Fruit fly (Drosophila melanogaster) whole organism, embryonic: ENCODE data around the gene Pisd.

ENCODE experiments used
- Asciz ChIP-seq: fragments of 200-800 bp; sonication (Bioruptor generic); optimal IDR thresholded peaks from 2 replicates; lab custom pipeline; 2017; ENCODE audit warnings: missing biosample characterization, mild to moderate bottlenecking, missing genetic modification characterization, missing genetic modification reagents
- CG12071 ChIP-seq: fragments of 200-800 bp; sonication (Bioruptor generic); optimal IDR thresholded peaks from 3 replicates; lab custom pipeline; 2018; ENCODE audit warnings: missing biosample characterization, mild to moderate bottlenecking, missing genetic modification characterization
- CG12236 ChIP-seq: fragments of 200-800 bp; sonication (Bioruptor generic); optimal IDR thresholded peaks from 2 replicates; lab custom pipeline; 2016; ENCODE audit warnings: missing biosample characterization, missing genetic modification characterization
- CG14050 ChIP-seq: fragments of 200-800 bp; sonication (Bioruptor generic); IDR thresholded peaks from 3 replicates; pipeline ENCODE4 v1.3.6; 2022; ENCODE audit warnings: missing biosample characterization, missing genetic modification characterization
- CG14441 ChIP-seq: fragments of 200-800 bp; sonication (Bioruptor generic); IDR thresholded peaks from 2 replicates; pipeline ENCODE4 v1.3.6; 2022; ENCODE audit warnings: missing biosample characterization, missing genetic modification characterization
- CG15073 ChIP-seq: fragments of 200-800 bp; sonication (Bioruptor generic); optimal IDR thresholded peaks from 2 replicates; lab custom pipeline; 2016; ENCODE audit warnings: missing biosample characterization, missing genetic modification characterization
- CG1602 ChIP-seq: fragments of 200-800 bp; sonication (Bioruptor generic); optimal IDR thresholded peaks from 3 replicates; lab custom pipeline; 2016; ENCODE audit warnings: missing biosample characterization, missing genetic modification characterization
- CG17385 ChIP-seq: fragments of 200-800 bp; sonication (Bioruptor generic); optimal IDR thresholded peaks from 3 replicates; lab custom pipeline; 2018; ENCODE audit warnings: missing biosample characterization, mild to moderate bottlenecking, missing genetic modification characterization
- CG2712 ChIP-seq: fragments of 200-800 bp; optimal IDR thresholded peaks from 3 replicates; lab custom pipeline; 2019; ENCODE audit warnings: missing biosample characterization, mild to moderate bottlenecking, missing genetic modification characterization, moderate library complexity
- CG2875 ChIP-seq: fragments of 200-800 bp; sonication (Bioruptor generic); optimal IDR thresholded peaks from 2 replicates; lab custom pipeline; 2017; ENCODE audit warnings: missing biosample characterization, mild to moderate bottlenecking, missing genetic modification characterization, missing genetic modification reagents
- CG31388 ChIP-seq: fragments of 200-800 bp; sonication (Bioruptor generic); optimal IDR thresholded peaks from 2 replicates; lab custom pipeline; 2016; ENCODE audit warnings: missing biosample characterization, missing genetic modification characterization
- CG33557 ChIP-seq: fragments of 200-800 bp; sonication (Bioruptor generic); optimal IDR thresholded peaks from 2 replicates; lab custom pipeline; 2019; ENCODE audit warnings: missing biosample characterization, mild to moderate bottlenecking, missing genetic modification characterization, moderate library complexity
- CG4404 ChIP-seq: fragments of 200-800 bp; sonication (Bioruptor generic); IDR thresholded peaks from 2 replicates; pipeline ENCODE4 v1.3.6; 2022; ENCODE audit warnings: missing biosample characterization, missing genetic modification characterization
- CG4820 ChIP-seq: fragments of 200-800 bp; sonication (Bioruptor generic); optimal IDR thresholded peaks from 3 replicates; lab custom pipeline; 2016; ENCODE audit warnings: missing biosample characterization, missing genetic modification characterization
- CG6175 ChIP-seq: fragments of 200-800 bp; sonication (Bioruptor generic); IDR thresholded peaks from 3 replicates; pipeline ENCODE4 v1.3.6; 2022; ENCODE audit warnings: missing biosample characterization, missing genetic modification characterization
- CG6254 ChIP-seq: fragments of 200-800 bp; sonication (Bioruptor generic); optimal IDR thresholded peaks from 3 replicates; lab custom pipeline; 2017; ENCODE audit warnings: mild to moderate bottlenecking, missing biosample characterization, missing genetic modification reagents, missing genetic modification characterization
- CG6683 ChIP-seq: fragments of 200-800 bp; sonication (Bioruptor generic); optimal IDR thresholded peaks from 2 replicates; lab custom pipeline; 2017; ENCODE audit warnings: missing biosample characterization, mild to moderate bottlenecking, missing genetic modification characterization, missing genetic modification reagents
- CG7987 ChIP-seq: fragments of 200-800 bp; sonication (Bioruptor generic); optimal IDR thresholded peaks from 2 replicates; lab custom pipeline; 2018; ENCODE audit warnings: missing biosample characterization, mild to moderate bottlenecking, missing genetic modification characterization, moderate library complexity
- Dip3 ChIP-seq: fragments of 200-800 bp; sonication (Bioruptor generic); optimal IDR thresholded peaks from 3 replicates; lab custom pipeline; 2016; ENCODE audit warnings: missing biosample characterization, missing genetic modification characterization
- Ets97D ChIP-seq: fragments of 200-800 bp; sonication (Bioruptor generic); optimal IDR thresholded peaks from 3 replicates; lab custom pipeline; 2016; ENCODE audit warnings: missing biosample characterization, missing genetic modification characterization
- GATAe ChIP-seq: fragments of 200-800 bp; sonication (Bioruptor generic); conservative IDR thresholded peaks from 2 replicates; pipeline ENCODE4 v1.3.6; 2022; ENCODE audit warnings: missing biosample characterization, missing genetic modification characterization
- HLHmδ ChIP-seq: fragments of 200-800 bp; sonication (Bioruptor generic); optimal IDR thresholded peaks from 2 replicates; lab custom pipeline; 2018; ENCODE audit warnings: missing biosample characterization, mild to moderate bottlenecking, missing genetic modification characterization, moderate library complexity
- Hr39 ChIP-seq: fragments of >200 bp; optimal IDR thresholded peaks from 2 replicates; lab custom pipeline; 2017
- Lim3 ChIP-seq: fragments of 200-800 bp; sonication (Bioruptor generic); IDR thresholded peaks from 2 replicates; pipeline ENCODE4 v1.3.6; 2022; ENCODE audit warnings: missing biosample characterization, missing genetic modification characterization
- PHDP ChIP-seq: fragments of 200-800 bp; sonication (Bioruptor generic); optimal IDR thresholded peaks from 3 replicates; lab custom pipeline; 2018; ENCODE audit warnings: missing biosample characterization, mild to moderate bottlenecking, missing genetic modification characterization, moderate library complexity
- Six4 ChIP-seq: fragments of 200-800 bp; sonication (Bioruptor generic); optimal IDR thresholded peaks from 2 replicates; lab custom pipeline; 2016; ENCODE audit warnings: missing biosample characterization, missing genetic modification characterization
- Ssrp ChIP-seq: fragments of 200-800 bp; sonication (Bioruptor generic); optimal IDR thresholded peaks from 2 replicates; lab custom pipeline; 2018; ENCODE audit warnings: missing biosample characterization, mild to moderate bottlenecking, missing genetic modification characterization, moderate library complexity
- Taf1 ChIP-seq: fragments of 200-800 bp; sonication (Bioruptor generic); IDR thresholded peaks from 2 replicates; pipeline ENCODE4 v1.3.6; 2022; ENCODE audit warnings: missing biosample characterization, missing genetic modification characterization
- Vsx1 ChIP-seq: fragments of 200-800 bp; sonication (Bioruptor generic); optimal IDR thresholded peaks from 2 replicates; lab custom pipeline; 2017; ENCODE audit warnings: missing biosample characterization, mild to moderate bottlenecking, missing genetic modification characterization, missing genetic modification reagents
- ap ChIP-seq: fragments of 200-800 bp; sonication (Bioruptor generic); IDR thresholded peaks from 2 replicates; pipeline ENCODE4 v1.3.6; 2022; ENCODE audit warnings: missing biosample characterization, missing genetic modification characterization
- ase ChIP-seq: fragments of 200-800 bp; sonication (Bioruptor generic); IDR thresholded peaks from 3 replicates; pipeline ENCODE4 v1.3.6; 2022; ENCODE audit warnings: missing biosample characterization, missing genetic modification characterization
- ash1 ChIP-seq: fragments of 200-800 bp; sonication (Bioruptor generic); optimal IDR thresholded peaks from 2 replicates; lab custom pipeline; 2018; ENCODE audit warnings: missing biosample characterization, mild to moderate bottlenecking, missing genetic modification characterization
- az2 ChIP-seq: fragments of 200-800 bp; sonication (Bioruptor generic); optimal IDR thresholded peaks from 3 replicates; lab custom pipeline; 2016; ENCODE audit warnings: missing biosample characterization, missing genetic modification characterization
- bab2 ChIP-seq: fragments of 200-800 bp; sonication (Bioruptor generic); optimal IDR thresholded peaks from 2 replicates; lab custom pipeline; 2016; ENCODE audit warnings: missing biosample characterization, missing genetic modification characterization
- cas ChIP-seq: fragments of 200-800 bp; sonication (Bioruptor generic); IDR thresholded peaks from 2 replicates; pipeline ENCODE4 v1.3.6; 2022; ENCODE audit warnings: missing biosample characterization, missing genetic modification characterization
- chinmo ChIP-seq: fragments of 200-800 bp; sonication (Bioruptor generic); IDR thresholded peaks from 4 replicates; pipeline ENCODE4 v1.3.6; 2022; ENCODE audit warnings: missing biosample characterization, missing genetic modification characterization; ENCODE audit not compliant: partially characterized antibody
- da ChIP-seq: fragments of 200-800 bp; sonication (Bioruptor generic); optimal IDR thresholded peaks from 2 replicates; lab custom pipeline; 2016; ENCODE audit warnings: missing biosample characterization, missing genetic modification characterization
- dan ChIP-seq: fragments of 200-800 bp; sonication (Bioruptor generic); IDR thresholded peaks from 2 replicates; pipeline ENCODE4 v1.3.6; 2022; ENCODE audit warnings: missing biosample characterization, missing genetic modification characterization
- fd96Cb ChIP-seq: fragments of 200-800 bp; sonication (Bioruptor generic); optimal IDR thresholded peaks from 2 replicates; lab custom pipeline; 2018; ENCODE audit warnings: missing biosample characterization, mild to moderate bottlenecking, missing genetic modification characterization, moderate library complexity
- gsb-n ChIP-seq: fragments of 200-800 bp; sonication (Bioruptor generic); optimal IDR thresholded peaks from 3 replicates; lab custom pipeline; 2018; ENCODE audit warnings: missing biosample characterization, mild to moderate bottlenecking, missing genetic modification characterization
- her ChIP-seq: fragments of 200-800 bp; sonication (Bioruptor generic); optimal IDR thresholded peaks from 2 replicates; lab custom pipeline; 2016; ENCODE audit warnings: missing biosample characterization, missing genetic modification characterization
- kah ChIP-seq: fragments of 200-800 bp; sonication (Bioruptor generic); optimal IDR thresholded peaks from 2 replicates; lab custom pipeline; 2018; ENCODE audit warnings: missing biosample characterization, mild to moderate bottlenecking, missing genetic modification characterization
- lab ChIP-seq: fragments of 200-800 bp; sonication (Bioruptor generic); optimal IDR thresholded peaks from 3 replicates; lab custom pipeline; 2017; ENCODE audit warnings: missing biosample characterization, missing genetic modification characterization, mild to moderate bottlenecking, moderate library complexity, missing genetic modification reagents
- lbe ChIP-seq: fragments of 200-800 bp; sonication (Bioruptor generic); optimal IDR thresholded peaks from 2 replicates; lab custom pipeline; 2016; ENCODE audit warnings: missing biosample characterization, mild to moderate bottlenecking, missing genetic modification characterization
- pb ChIP-seq: fragments of 200-800 bp; sonication (Bioruptor generic); optimal IDR thresholded peaks from 3 replicates; lab custom pipeline; 2016; ENCODE audit warnings: missing biosample characterization, missing genetic modification characterization
- pzg ChIP-seq: fragments of 200-800 bp; sonication (Bioruptor generic); optimal IDR thresholded peaks from 3 replicates; lab custom pipeline; 2018; ENCODE audit warnings: missing biosample characterization, mild to moderate bottlenecking, missing genetic modification characterization, moderate library complexity
- row ChIP-seq: fragments of 200-800 bp; sonication (Bioruptor generic); IDR thresholded peaks from 3 replicates; pipeline ENCODE4 v1.3.6; 2022; ENCODE audit warnings: missing biosample characterization, missing genetic modification characterization
- sna ChIP-seq: fragments of 200-800 bp; sonication (Bioruptor generic); IDR thresholded peaks from 2 replicates; pipeline ENCODE4 v1.3.6; 2022; ENCODE audit warnings: missing biosample characterization, missing genetic modification characterization; ENCODE audit not compliant: partially characterized antibody
- stc ChIP-seq: fragments of 200-800 bp; sonication (Bioruptor generic); IDR thresholded peaks from 2 replicates; pipeline ENCODE4 v1.3.6; 2022; ENCODE audit warnings: missing biosample characterization, missing genetic modification characterization
- trem ChIP-seq: fragments of 200-800 bp; optimal IDR thresholded peaks from 3 replicates; lab custom pipeline; 2019; ENCODE audit warnings: missing biosample characterization, mild to moderate bottlenecking, missing genetic modification characterization, moderate library complexity
- zf30C ChIP-seq: fragments of 200-800 bp; sonication (Bioruptor generic); optimal IDR thresholded peaks from 3 replicates; lab custom pipeline; 2018; ENCODE audit warnings: missing biosample characterization, mild to moderate bottlenecking, missing genetic modification characterization

Gene Pisd

dm6 chr3R:24047998-24048511 lies 2.5 kb upstream of the Pisd start, which contains the start of gene Rox8 (continued):
- TF ChIP-seq da (GFP tag; lab: Kevin White, UChicago) (no peak), Hr39 (lab: Kevin White, UChicago) (no peak), pb (GFP tag; lab: Kevin White, UChicago) (no peak), CG7987 (GFP tag; lab: Kevin White, UChicago) (no peak), row (GFP tag; lab: Robert Waterston, UW) (peak; percentile 64), pzg (GFP tag; lab: Kevin White, UChicago) (peak; percentile 58), CG14441 (GFP tag; lab: Robert Waterston, UW) (0 out of 2 replicates have a peak, but pooled peaks have one; percentile 24), Vsx1 (GFP tag; lab: Kevin White, UChicago) (peak; percentile 80), CG4404 (GFP tag; lab: Robert Waterston, UW) (no peak), Asciz (GFP tag; lab: Kevin White, UChicago) (no peak), fd96Cb (tag; lab: Kevin White, UChicago) (no peak), Dip3 (GFP tag; lab: Kevin White, UChicago) (peak; percentile 1), Lim3 (no peak), trem (tag; lab: Kevin White, UChicago) (peak; percentile 99), ap (GFP tag; lab: Robert Waterston, UW) (0 out of 2 replicates have a peak, but pooled peaks have one; percentile 6), ash1 (GFP tag; lab: Kevin White, UChicago) (no peak), stc (GFP tag; lab: Robert Waterston, UW) (no peak), CG6683 (GFP tag; lab: Kevin White, UChicago) (no peak), CG31388 (no peak), her (peak; percentile 18), CG2712 (tag; lab: Kevin White, UChicago) (peak; percentile 50), CG14050 (GFP tag; lab: Robert Waterston, UW) (no peak), Ssrp (no peak), lab (GFP tag; lab: Kevin White, UChicago) (peak; percentile 59), bab2 (GFP tag; lab: Kevin White, UChicago) (no peak), CG12236 (no peak), CG15073 (GFP tag; lab: Kevin White, UChicago) (no peak), HLHmδ (GFP tag; lab: Kevin White, UChicago) (no peak), CG6254 (GFP tag; lab: Kevin White, UChicago) (peak; percentile 20), cas (GFP tag; lab: Robert Waterston, UW) (no peak), sna (GFP tag; lab: Robert Waterston, UW) (no peak), az2 (peak; percentile 35), Ets97D (peak; percentile 70), ase (no peak), CG33557 (peak; percentile 22), PHDP (tag; lab: Kevin White, UChicago) (peak; percentile 39), CG17385 (GFP tag; lab: Kevin White, UChicago) (peak; percentile 0), CG2875 (no peak), CG4820 (GFP tag; lab: Kevin White, UChicago) (no peak), dan (no peak), Taf1 (no peak), lbe (no peak), GATAe (GFP tag; lab: Robert Waterston, UW) (0 out of 2 replicates have a peak, but pooled peaks have one; percentile 9), CG1602 (peak; percentile 14), CG12071 (GFP tag; lab: Kevin White, UChicago) (no peak), kah (GFP tag; lab: Kevin White, UChicago) (no peak), Six4 (GFP tag; lab: Kevin White, UChicago) (no peak), zf30C (GFP tag; lab: Kevin White, UChicago) (no peak), gsb-n (tag; lab: Kevin White, UChicago) (peak; percentile 16), CG6175 (GFP tag; lab: Robert Waterston, UW) (no peak), chinmo (GFP tag; lab: Robert Waterston, UW) (peak; percentile 99)
